Fruit fly (Drosophila melanogaster) whole organism, embryonic: ENCODE data around the gene N.

ENCODE experiments used
- C15 ChIP-seq: fragments of 200-800 bp; sonication (Bioruptor generic); IDR thresholded peaks from 3 replicates; pipeline ENCODE4 v1.3.6; 2022; ENCODE audit warnings: missing biosample characterization, missing genetic modification characterization
- CG10267 ChIP-seq: fragments of 200-800 bp; sonication (Bioruptor generic); optimal IDR thresholded peaks from 2 replicates; lab custom pipeline; 2018; ENCODE audit warnings: missing biosample characterization, mild to moderate bottlenecking, missing genetic modification characterization, moderate library complexity
- CG10654 ChIP-seq: fragments of 200-800 bp; sonication (Bioruptor generic); optimal IDR thresholded peaks from 2 replicates; lab custom pipeline; 2016; ENCODE audit warnings: missing biosample characterization, missing genetic modification characterization
- CG12155 ChIP-seq: fragments of 200-800 bp; sonication (Bioruptor generic); optimal IDR thresholded peaks from 3 replicates; lab custom pipeline; 2016; ENCODE audit warnings: missing biosample characterization, missing genetic modification characterization
- CG12219 ChIP-seq: fragments of 200-800 bp; sonication (Bioruptor generic); optimal IDR thresholded peaks from 3 replicates; lab custom pipeline; 2018; ENCODE audit warnings: missing biosample characterization, mild to moderate bottlenecking, missing genetic modification characterization
- CG14441 ChIP-seq: fragments of 200-800 bp; sonication (Bioruptor generic); IDR thresholded peaks from 2 replicates; pipeline ENCODE4 v1.3.6; 2022; ENCODE audit warnings: missing biosample characterization, missing genetic modification characterization
- CG15479 ChIP-seq: fragments of 200-800 bp; sonication (Bioruptor generic); optimal IDR thresholded peaks from 3 replicates; lab custom pipeline; 2019; ENCODE audit warnings: missing biosample characterization, mild to moderate bottlenecking, missing genetic modification characterization, moderate library complexity
- CG17328 ChIP-seq: fragments of 200-800 bp; sonication (Bioruptor generic); IDR thresholded peaks from 2 replicates; pipeline ENCODE4 v1.3.6; 2022; ENCODE audit warnings: missing biosample characterization, missing genetic modification characterization
- CG17802 ChIP-seq: fragments of 200-800 bp; sonication (Bioruptor generic); optimal IDR thresholded peaks from 2 replicates; lab custom pipeline; 2018; ENCODE audit warnings: missing biosample characterization, mild to moderate bottlenecking, missing genetic modification characterization, moderate library complexity
- CG18476 ChIP-seq: fragments of 200-800 bp; sonication (Bioruptor generic); optimal IDR thresholded peaks from 2 replicates; lab custom pipeline; 2016; ENCODE audit warnings: missing biosample characterization, mild to moderate bottlenecking, missing genetic modification characterization
- CG30431 ChIP-seq: fragments of 200-800 bp; sonication (Bioruptor generic); optimal IDR thresholded peaks from 2 replicates; lab custom pipeline; 2017; ENCODE audit warnings: missing biosample characterization, missing genetic modification characterization
- CG3065 ChIP-seq: fragments of 200-800 bp; sonication (Bioruptor generic); optimal IDR thresholded peaks from 2 replicates; lab custom pipeline; 2016; ENCODE audit warnings: missing biosample characterization, missing genetic modification characterization
- CG3281 ChIP-seq: fragments of 200-800 bp; sonication (Bioruptor generic); optimal IDR thresholded peaks from 3 replicates; lab custom pipeline; 2017; ENCODE audit warnings: missing biosample characterization, mild to moderate bottlenecking, missing genetic modification characterization
- CG33213 ChIP-seq: fragments of 200-800 bp; sonication (Bioruptor generic); optimal IDR thresholded peaks from 3 replicates; lab custom pipeline; 2016; ENCODE audit warnings: missing biosample characterization, missing genetic modification characterization
- CG4730 ChIP-seq: fragments of 200-800 bp; sonication (Bioruptor generic); IDR thresholded peaks from 2 replicates; pipeline ENCODE4 v1.3.6; 2022; ENCODE audit warnings: missing biosample characterization, missing genetic modification characterization
- CG5245 ChIP-seq: fragments of 200-800 bp; sonication (Bioruptor generic); optimal IDR thresholded peaks from 3 replicates; lab custom pipeline; 2016; ENCODE audit warnings: missing biosample characterization, missing genetic modification characterization
- CG8281 ChIP-seq: fragments of 200-800 bp; sonication (Bioruptor generic); optimal IDR thresholded peaks from 2 replicates; lab custom pipeline; 2018; ENCODE audit warnings: missing biosample characterization, mild to moderate bottlenecking, missing genetic modification characterization, moderate library complexity
- CG8290 ChIP-seq, 3 experiments: fragments of 200-800 bp; sonication (Bioruptor generic); optimal IDR thresholded peaks; 2 replicates each; lab custom pipeline; 2016 to 2019; ENCODE audit warnings: missing biosample characterization in 3 of 3, missing genetic modification characterization in 3 of 3, mild to moderate bottlenecking in 2 of 3, moderate library complexity in 1 of 3
- CG8765 ChIP-seq: fragments of 200-800 bp; sonication (Bioruptor generic); IDR thresholded peaks from 2 replicates; pipeline ENCODE4 v1.3.6; 2022; ENCODE audit warnings: missing biosample characterization, missing genetic modification characterization
- CTCF ChIP-seq: fragments of 200-800 bp; sonication (Bioruptor generic); optimal IDR thresholded peaks from 2 replicates; lab custom pipeline; 2017; ENCODE audit warnings: missing biosample characterization, mild to moderate bottlenecking, missing genetic modification characterization, moderate library complexity
- D ChIP-seq, 2 experiments: fragments of 200-800 bp in 1 of 2; fragments of >200 bp in 1 of 2; sonication (Bioruptor generic) in 1 of 2; optimal IDR thresholded peaks; 2 replicates in 1 of 2; 3 replicates in 1 of 2; lab custom pipeline; 2017; ENCODE audit warnings: mild to moderate bottlenecking in 1 of 2, missing biosample characterization in 1 of 2, missing genetic modification characterization in 1 of 2, missing genetic modification reagents in 1 of 2
- D19B ChIP-seq: fragments of 200-800 bp; sonication (Bioruptor generic); optimal IDR thresholded peaks from 2 replicates; lab custom pipeline; 2017; ENCODE audit warnings: missing biosample characterization, mild to moderate bottlenecking, missing genetic modification characterization
- Dbx ChIP-seq: fragments of 200-800 bp; sonication (Bioruptor generic); IDR thresholded peaks from 3 replicates; pipeline ENCODE4 v1.3.6; 2022; ENCODE audit warnings: missing biosample characterization, missing genetic modification characterization
- Dll ChIP-seq: fragments of 200-800 bp; sonication (Bioruptor generic); IDR thresholded peaks from 4 replicates; pipeline ENCODE4 v1.3.6; 2022; ENCODE audit warnings: missing biosample characterization, missing genetic modification characterization; ENCODE audit not compliant: partially characterized antibody
- HLH4C ChIP-seq: fragments of 200-800 bp; sonication (Bioruptor generic); IDR thresholded peaks from 3 replicates; pipeline ENCODE4 v1.3.6; 2022; ENCODE audit warnings: missing biosample characterization, missing genetic modification characterization; ENCODE audit not compliant: partially characterized antibody
- Hey ChIP-seq: fragments of 200-800 bp; sonication (Bioruptor generic); optimal IDR thresholded peaks from 3 replicates; lab custom pipeline; 2018; ENCODE audit warnings: missing biosample characterization, mild to moderate bottlenecking, missing genetic modification characterization
- HmgZ ChIP-seq: fragments of 200-800 bp; sonication (Bioruptor generic); optimal IDR thresholded peaks from 2 replicates; lab custom pipeline; 2018; ENCODE audit warnings: missing biosample characterization, mild to moderate bottlenecking, missing genetic modification characterization
- NK7.1 ChIP-seq: fragments of 200-800 bp; sonication (Bioruptor generic); optimal IDR thresholded peaks from 3 replicates; lab custom pipeline; 2016; ENCODE audit warnings: missing biosample characterization, missing genetic modification characterization
- Pdp1 ChIP-seq, 2 experiments: fragments of 200-800 bp; sonication (Bioruptor generic); optimal IDR thresholded peaks; 3 replicates each; lab custom pipeline; 2016; ENCODE audit warnings: missing biosample characterization in 2 of 2, missing genetic modification characterization in 2 of 2, mild to moderate bottlenecking in 1 of 2, moderate library complexity in 1 of 2
- Usf ChIP-seq: fragments of 200-800 bp; sonication (Bioruptor generic); optimal IDR thresholded peaks from 2 replicates; lab custom pipeline; 2017; ENCODE audit warnings: missing genotype, missing biosample characterization, missing genetic modification characterization
- YL-1 ChIP-seq: fragments of 200-800 bp; sonication (Bioruptor generic); optimal IDR thresholded peaks from 3 replicates; lab custom pipeline; 2017; ENCODE audit warnings: missing biosample characterization, mild to moderate bottlenecking, missing genetic modification characterization
- abd-A ChIP-seq: fragments of 200-800 bp; sonication (Bioruptor generic); optimal IDR thresholded peaks from 3 replicates; lab custom pipeline; 2019; ENCODE audit warnings: missing biosample characterization, mild to moderate bottlenecking, missing genetic modification characterization, moderate library complexity
- ac ChIP-seq: fragments of 200-800 bp; sonication (Bioruptor generic); optimal IDR thresholded peaks from 3 replicates; lab custom pipeline; 2017; ENCODE audit warnings: missing biosample characterization, mild to moderate bottlenecking, missing genetic modification characterization
- ase ChIP-seq: fragments of 200-800 bp; sonication (Bioruptor generic); IDR thresholded peaks from 3 replicates; pipeline ENCODE4 v1.3.6; 2022; ENCODE audit warnings: missing biosample characterization, missing genetic modification characterization
- dimm ChIP-seq: fragments of 200-800 bp; sonication (Bioruptor generic); IDR thresholded peaks from 2 replicates; pipeline ENCODE4 v1.3.6; 2022; ENCODE audit warnings: missing biosample characterization, missing genetic modification characterization
- insv ChIP-seq, 2 experiments: fragments of 200-800 bp; sonication (Bioruptor generic); optimal IDR thresholded peaks; 3 replicates each; lab custom pipeline; 2016 to 2018; ENCODE audit warnings: missing biosample characterization in 2 of 2, missing genetic modification characterization in 2 of 2
- kni ChIP-seq: fragments of 200-800 bp; sonication (Bioruptor generic); optimal IDR thresholded peaks from 3 replicates; lab custom pipeline; 2017; ENCODE audit warnings: mild to moderate bottlenecking, missing biosample characterization, missing genetic modification reagents, missing genetic modification characterization
- nmo ChIP-seq: fragments of 200-800 bp; sonication (Bioruptor generic); optimal IDR thresholded peaks from 2 replicates; lab custom pipeline; 2018; ENCODE audit warnings: missing biosample characterization, mild to moderate bottlenecking, missing genetic modification characterization, moderate library complexity
- oc ChIP-seq: fragments of 200-800 bp; sonication (Bioruptor generic); optimal IDR thresholded peaks from 2 replicates; lab custom pipeline; 2018; ENCODE audit warnings: missing biosample characterization, mild to moderate bottlenecking, missing genetic modification characterization, moderate library complexity
- p53 ChIP-seq: fragments of 200-800 bp; sonication (Bioruptor generic); optimal IDR thresholded peaks from 2 replicates; lab custom pipeline; 2016; ENCODE audit warnings: missing biosample characterization, missing genetic modification characterization
- peb ChIP-seq: fragments of 200-800 bp; sonication (Bioruptor generic); IDR thresholded peaks from 2 replicates; pipeline ENCODE4 v1.3.6; 2022; ENCODE audit warnings: missing biosample characterization, missing genetic modification characterization
- psq ChIP-seq: fragments of 200-800 bp; sonication (Bioruptor generic); optimal IDR thresholded peaks from 2 replicates; lab custom pipeline; 2017; ENCODE audit warnings: missing biosample characterization, missing genetic modification characterization
- pum ChIP-seq: fragments of 200-800 bp; sonication (Bioruptor generic); optimal IDR thresholded peaks from 2 replicates; lab custom pipeline; 2016; ENCODE audit warnings: missing biosample characterization, missing genetic modification characterization
- sc ChIP-seq, 3 experiments: fragments of >200 bp in 2 of 3; fragments of 200-800 bp in 1 of 3; sonication (Bioruptor generic) in 1 of 3; optimal IDR thresholded peaks; 2 replicates in 2 of 3; 3 replicates in 1 of 3; lab custom pipeline; 2017; ENCODE audit warnings: mild to moderate bottlenecking in 1 of 3, missing biosample characterization in 1 of 3, missing genetic modification characterization in 1 of 3, missing genetic modification reagents in 1 of 3
- schlank ChIP-seq: fragments of 200-800 bp; sonication (Bioruptor generic); optimal IDR thresholded peaks from 2 replicates; lab custom pipeline; 2018; ENCODE audit warnings: missing biosample characterization, mild to moderate bottlenecking, missing genetic modification characterization
- sd ChIP-seq: fragments of 200-800 bp; sonication (Bioruptor generic); optimal IDR thresholded peaks from 3 replicates; lab custom pipeline; 2018; ENCODE audit warnings: missing biosample characterization, mild to moderate bottlenecking, missing genetic modification characterization, moderate library complexity
- seq ChIP-seq: fragments of 200-800 bp; sonication (Bioruptor generic); IDR thresholded peaks from 2 replicates; pipeline ENCODE4 v1.3.6; 2022; ENCODE audit warnings: missing biosample characterization, missing genetic modification characterization
- ssp ChIP-seq: fragments of 200-800 bp; sonication (Bioruptor generic); IDR thresholded peaks from 2 replicates; pipeline ENCODE4 v1.3.6; 2022; ENCODE audit warnings: missing biosample characterization, missing genetic modification characterization
- stc ChIP-seq: fragments of 200-800 bp; sonication (Bioruptor generic); IDR thresholded peaks from 2 replicates; pipeline ENCODE4 v1.3.6; 2022; ENCODE audit warnings: missing biosample characterization, missing genetic modification characterization
- wdn ChIP-seq: fragments of 200-800 bp; sonication (Bioruptor generic); IDR thresholded peaks from 2 replicates; pipeline ENCODE4 v1.3.6; 2022; ENCODE audit warnings: missing biosample characterization, missing genetic modification characterization
- z ChIP-seq: fragments of 200-800 bp; sonication (Bioruptor generic); IDR thresholded peaks from 3 replicates; pipeline ENCODE4 v1.3.6; 2022; ENCODE audit warnings: missing biosample characterization, missing genetic modification characterization

The N gene

dm6 chrX:3096324-3096723 is 38.3 kb upstream of the N start (continued):
- TF ChIP-seq psq, result no peak
- no peak for TF ChIP-seq abd-A (tag; lab: Kevin White, UChicago)
- TF ChIP-seq sc (optimal IDR thresholded peaks at IDR 0.05; lab: Kevin White, UChicago), result no peak
- no peak for TF ChIP-seq sc (GFP tag; optimal IDR thresholded peaks at IDR 0.05; lab: Kevin White, UChicago)
- no peak for TF ChIP-seq CG3281 (GFP tag; lab: Kevin White, UChicago)
- no peak for TF ChIP-seq CG12155 (GFP tag; lab: Kevin White, UChicago)
- TF ChIP-seq CG33213 (GFP tag; lab: Kevin White, UChicago), result no peak
- no peak for TF ChIP-seq CG4730 (GFP tag; lab: Robert Waterston, UW)
- no peak for TF ChIP-seq pum
- TF ChIP-seq Pdp1 (GFP tag; optimal IDR thresholded peaks at IDR 0.05; lab: Kevin White, UChicago), result no peak
- TF ChIP-seq CG30431, result peak; percentile 32
- no peak for TF ChIP-seq kni
- TF ChIP-seq wdn (GFP tag; lab: Robert Waterston, UW), result no peak
- TF ChIP-seq D19B, result no peak
- TF ChIP-seq CTCF (GFP tag; lab: Kevin White, UChicago), result no peak
- TF ChIP-seq p53 (GFP tag; lab: Kevin White, UChicago), result no peak
- no peak for TF ChIP-seq C15 (GFP tag; lab: Robert Waterston, UW)
- no peak for TF ChIP-seq z (GFP tag; lab: Robert Waterston, UW)
- TF ChIP-seq stc (GFP tag; lab: Robert Waterston, UW), result no peak
- TF ChIP-seq CG5245 (GFP tag; lab: Kevin White, UChicago), result peak; percentile 12
- TF ChIP-seq Usf (GFP tag; lab: Kevin White, UChicago), result no peak
- no peak for TF ChIP-seq schlank (tag; lab: Kevin White, UChicago)
- TF ChIP-seq Dll (GFP tag; lab: Robert Waterston, UW), result no peak
- TF ChIP-seq NK7.1 (GFP tag; lab: Kevin White, UChicago), result no peak
- no peak for TF ChIP-seq dimm
- TF ChIP-seq CG17802 (tag; lab: Kevin White, UChicago), result peak; percentile 20
- no peak for TF ChIP-seq CG15479
- TF ChIP-seq peb (GFP tag; lab: Robert Waterston, UW), result no peak
- TF ChIP-seq CG10267 (tag; lab: Kevin White, UChicago), result peak; percentile 34
- TF ChIP-seq insv (GFP tag; optimal IDR thresholded peaks at IDR 0.05; lab: Kevin White, UChicago), result no peak
- no peak for TF ChIP-seq CG8765 (GFP tag; lab: Robert Waterston, UW)
- TF ChIP-seq CG18476 (GFP tag; lab: Kevin White, UChicago), result no peak
- no peak for TF ChIP-seq ac
- no peak for TF ChIP-seq oc
- TF ChIP-seq sd (tag; lab: Kevin White, UChicago), result no peak
- TF ChIP-seq CG14441 (GFP tag; lab: Robert Waterston, UW), result no peak
- no peak for TF ChIP-seq Hey
- TF ChIP-seq D (optimal IDR thresholded peaks at IDR 0.05; lab: Kevin White, UChicago), result no peak
- peak; percentile 11 for TF ChIP-seq D (GFP tag; optimal IDR thresholded peaks at IDR 0.05; lab: Kevin White, UChicago)
- TF ChIP-seq CG10654, result no peak
- TF ChIP-seq YL-1 (GFP tag; lab: Kevin White, UChicago), result no peak
- no peak for TF ChIP-seq CG8290 (GFP tag; optimal IDR thresholded peaks at IDR 0.05; lab: Kevin White, UChicago)
- no peak for TF ChIP-seq CG8290 (tag; optimal IDR thresholded peaks at IDR 0.05; lab: Kevin White, UChicago)
- TF ChIP-seq HmgZ, result no peak
- no peak for TF ChIP-seq ssp (GFP tag; lab: Robert Waterston, UW)
- TF ChIP-seq ase (GFP tag; lab: Robert Waterston, UW), result no peak
- no peak for TF ChIP-seq CG17328
- TF ChIP-seq nmo (GFP tag; lab: Kevin White, UChicago), result peak; percentile 58
- no peak for TF ChIP-seq seq
- TF ChIP-seq Dbx, result no peak
- no peak for TF ChIP-seq CG12219 (GFP tag; lab: Kevin White, UChicago)
- no peak for TF ChIP-seq HLH4C (GFP tag; lab: Robert Waterston, UW)
- TF ChIP-seq CG8281, result no peak
- no peak for TF ChIP-seq CG3065 (GFP tag; lab: Kevin White, UChicago)
